Worm (Caenorhabditis elegans): ENCODE data around the gene ptr-24.

The ptr-24 gene

ce11 chrX:13340970-13341369 is 3.1 kb downstream of the ptr-24 start:
- peak; percentile 6 for TF ChIP-seq unc-62 (GFP tag; optimal IDR thresholded peaks at IDR 0.05)
- no peak for TF ChIP-seq ham-2 (GFP tag; optimal IDR thresholded peaks at IDR 0.05)
- TF ChIP-seq nhr-12 (tag; optimal IDR thresholded peaks at IDR 0.05): no peak
- no peak for TF ChIP-seq elt-1 (tag; optimal IDR thresholded peaks at IDR 0.05; ENCODE audit: borderline replicate concordance, insufficient read depth)
- peak; percentile 32 for TF ChIP-seq unc-120 (tag; optimal IDR thresholded peaks at IDR 0.05; ENCODE audit: poor library complexity, severe bottlenecking)
- no peak for TF ChIP-seq mab-5 (tag; optimal IDR thresholded peaks at IDR 0.05)
- TF ChIP-seq ceh-43 (GFP tag; optimal IDR thresholded peaks at IDR 0.05): no peak
- no peak for TF ChIP-seq lin-13 (tag; optimal IDR thresholded peaks at IDR 0.05)
- TF ChIP-seq mep-1 (tag; optimal IDR thresholded peaks at IDR 0.05): no peak
- TF ChIP-seq hlh-1 (tag; optimal IDR thresholded peaks at IDR 0.05): peak; percentile 48
- no peak for TF ChIP-seq lsy-2 (tag; optimal IDR thresholded peaks at IDR 0.05)
- no peak for TF ChIP-seq blmp-1 (tag; optimal IDR thresholded peaks at IDR 0.05)
- no peak for TF ChIP-seq cnd-1 (tag; optimal IDR thresholded peaks at IDR 0.05)
- TF ChIP-seq tbx-8 (GFP tag; optimal IDR thresholded peaks at IDR 0.05): no peak
- no peak for TF ChIP-seq elt-3 (tag; optimal IDR thresholded peaks at IDR 0.05)
- TF ChIP-seq unc-39 (tag; optimal IDR thresholded peaks at IDR 0.05): no peak
- TF ChIP-seq snpc-4 (tag; optimal IDR thresholded peaks at IDR 0.05): no peak
- TF ChIP-seq nhr-237 (tag; optimal IDR thresholded peaks at IDR 0.05): no peak

- TF ChIP-seq lin-32 (GFP tag; optimal IDR thresholded peaks at IDR 0.05) (no peak), ham-2 (GFP tag; optimal IDR thresholded peaks at IDR 0.05) (no peak), tbx-8 (GFP tag; optimal IDR thresholded peaks at IDR 0.05) (no peak), lsy-2 (tag; optimal IDR thresholded peaks at IDR 0.05) (no peak), ztf-11 (tag; optimal IDR thresholded peaks at IDR 0.05) (no peak), unc-120 (tag; optimal IDR thresholded peaks at IDR 0.05; ENCODE audit: poor library complexity, severe bottlenecking) (no peak), pha-4 (tag; optimal IDR thresholded peaks at IDR 0.05) (no peak), mls-2 (tag; optimal IDR thresholded peaks at IDR 0.05) (no peak), cnd-1 (tag; optimal IDR thresholded peaks at IDR 0.05) (no peak), nhr-76 (tag; optimal IDR thresholded peaks at IDR 0.05) (no peak), blmp-1 (tag; optimal IDR thresholded peaks at IDR 0.05) (no peak), bed-3 (GFP tag; optimal IDR thresholded peaks at IDR 0.05) (no peak), nhr-2 (tag; optimal IDR thresholded peaks at IDR 0.05) (no peak), flh-1 (GFP tag; optimal IDR thresholded peaks at IDR 0.05) (no peak), sptf-1 (tag; optimal IDR thresholded peaks at IDR 0.05) (no peak), ceh-39 (tag; optimal IDR thresholded peaks at IDR 0.05) (no peak), zip-8 (tag; optimal IDR thresholded peaks at IDR 0.05) (no peak), mab-5 (tag; optimal IDR thresholded peaks at IDR 0.05) (no peak), unc-39 (tag; optimal IDR thresholded peaks at IDR 0.05) (no peak), lin-13 (tag; optimal IDR thresholded peaks at IDR 0.05) (no peak)
Observed at ce11 chrX:13341853-13342252, 4.0 kb downstream of the ptr-24 start.

DNA sequence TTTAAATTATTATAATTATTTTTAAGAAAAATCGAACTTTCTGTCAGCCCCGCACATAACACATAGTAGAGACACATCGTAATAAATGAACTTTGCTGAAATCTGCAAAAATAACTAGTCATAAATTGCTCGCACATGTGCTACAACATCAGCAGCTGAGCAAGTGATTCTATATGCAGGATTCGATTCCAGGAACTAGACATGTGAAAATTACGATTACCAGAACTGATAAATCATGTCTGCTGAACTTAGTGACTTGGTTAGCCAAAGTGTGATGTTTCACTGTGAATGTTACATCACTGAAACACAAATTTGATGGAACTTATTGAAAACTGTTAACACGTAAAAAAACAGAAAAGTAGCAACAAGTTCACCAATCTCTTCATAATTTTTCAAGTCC is 9.4 kb downstream of the ptr-24 start:
- TF ChIP-seq sem-2 (GFP tag; optimal IDR thresholded peaks at IDR 0.05): no peak
- TF ChIP-seq blmp-1 (tag; optimal IDR thresholded peaks at IDR 0.05): no peak
- TF ChIP-seq drap-1 (GFP tag; optimal IDR thresholded peaks at IDR 0.05): no peak
- no peak for TF ChIP-seq mab-5 (tag; optimal IDR thresholded peaks at IDR 0.05)
- TF ChIP-seq ces-1 (GFP tag; optimal IDR thresholded peaks at IDR 0.05): no peak

DNA sequence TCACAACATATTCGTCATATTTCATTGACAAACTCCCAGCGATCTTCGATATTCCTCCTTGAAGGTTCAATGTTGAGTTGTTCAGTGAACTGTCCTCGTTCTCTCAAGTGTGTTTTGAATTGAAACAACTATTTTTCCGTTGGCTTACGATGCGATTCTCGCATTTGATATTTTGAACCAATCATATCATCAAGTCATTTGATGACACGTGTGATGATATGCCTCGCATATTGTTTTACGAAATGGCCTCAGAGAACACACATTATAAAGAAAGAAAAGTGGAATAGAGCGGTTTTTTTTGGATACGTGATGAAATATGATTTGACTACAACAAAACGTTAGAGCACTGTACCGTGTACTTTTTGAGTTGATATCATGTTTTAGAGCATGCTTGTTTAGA is 10.6 kb downstream of the ptr-24 start:
- TF ChIP-seq hlh-1 (tag; optimal IDR thresholded peaks at IDR 0.05): no peak

DNA sequence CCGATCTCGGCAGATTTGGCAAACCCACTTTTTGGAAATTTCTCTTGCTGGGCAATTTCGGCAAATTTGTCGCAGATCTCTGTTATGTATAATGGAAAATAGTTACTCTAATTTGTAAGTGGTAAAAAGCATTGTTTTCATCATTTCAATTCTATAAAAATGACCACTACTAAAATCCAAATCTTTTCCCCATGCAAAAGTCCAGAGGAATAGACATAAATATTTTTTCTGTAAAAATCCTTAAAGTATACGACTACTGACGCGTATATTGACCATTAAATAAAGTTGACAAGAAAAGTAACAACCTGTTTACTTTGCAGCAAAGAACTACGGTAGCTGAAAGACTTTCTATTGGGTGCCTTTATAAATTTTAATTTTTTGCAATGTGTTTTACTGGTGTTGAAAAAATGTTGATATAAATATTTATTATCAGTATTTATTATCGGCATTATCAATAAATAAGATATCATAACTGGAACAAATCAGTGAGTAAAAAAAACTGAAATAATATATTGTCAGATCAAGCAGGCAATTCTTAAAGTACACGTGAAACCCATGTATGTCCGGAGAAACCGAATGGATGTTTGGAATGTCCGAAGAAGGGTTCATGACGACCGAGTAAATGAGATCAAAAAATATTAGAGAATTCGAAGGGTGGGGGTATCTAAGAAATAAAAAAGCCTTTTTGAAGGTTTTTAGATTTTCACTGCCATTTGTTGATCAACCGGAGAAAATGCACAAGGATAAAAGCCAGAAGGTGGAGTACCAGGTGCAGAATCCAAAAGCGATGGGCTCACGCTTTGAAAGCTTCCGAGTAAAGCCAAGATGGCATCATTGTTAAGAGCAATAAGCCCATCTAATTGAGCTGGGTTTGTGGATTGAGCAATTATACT is 11.6 kb downstream of the ptr-24 start:
- TF ChIP-seq sptf-1 (tag; optimal IDR thresholded peaks at IDR 0.05): no peak
- TF ChIP-seq ceh-43 (GFP tag; optimal IDR thresholded peaks at IDR 0.05): no peak
- no peak for TF ChIP-seq unc-39 (tag; optimal IDR thresholded peaks at IDR 0.05)
- no peak for TF ChIP-seq nhr-12 (tag; optimal IDR thresholded peaks at IDR 0.05)
- no peak for TF ChIP-seq zip-8 (tag; optimal IDR thresholded peaks at IDR 0.05)
- TF ChIP-seq elt-1 (tag; optimal IDR thresholded peaks at IDR 0.05; ENCODE audit: borderline replicate concordance, insufficient read depth): no peak
- TF ChIP-seq unc-120 (tag; optimal IDR thresholded peaks at IDR 0.05; ENCODE audit: poor library complexity, severe bottlenecking): no peak
